Worm (Caenorhabditis elegans) whole organism, mixed stage, embryonic: ENCODE measurements around the gene C16C10.13.

Source experiments
- M03D4.4 ChIP-seq: sonication (generic microtip); optimal IDR thresholded peaks from 2 replicates; lab custom pipeline; 2017; ENCODE audit warnings: mild to moderate bottlenecking, missing genetic modification characterization, missing compliant biosample characterization
- bed-3 ChIP-seq: fragments of 200-800 bp; sonication (Bioruptor generic); optimal IDR thresholded peaks from 3 replicates; lab custom pipeline; 2018; ENCODE audit warnings: mild to moderate bottlenecking, missing genetic modification characterization, moderate library complexity, missing compliant biosample characterization
- blmp-1 ChIP-seq: fragments of 150-350 bp; optimal IDR thresholded peaks from 2 replicates; lab custom pipeline; 2014; ENCODE audit warnings: missing biosample characterization, missing genetic modification characterization
- ceh-39 ChIP-seq: fragments of 150-350 bp; optimal IDR thresholded peaks from 2 replicates; lab custom pipeline; 2014; ENCODE audit warnings: missing biosample characterization, missing genetic modification characterization
- ceh-43 ChIP-seq: fragments of 200-800 bp; sonication (Bioruptor generic); optimal IDR thresholded peaks from 2 replicates; lab custom pipeline; 2018; ENCODE audit warnings: mild to moderate bottlenecking, missing genetic modification characterization, moderate library complexity, missing compliant biosample characterization
- ceh-83 ChIP-seq: fragments of 200-800 bp; sonication (Bioruptor generic); optimal IDR thresholded peaks from 2 replicates; lab custom pipeline; 2018; ENCODE audit warnings: mild to moderate bottlenecking, missing genetic modification characterization, missing compliant biosample characterization
- ces-1 ChIP-seq: fragments of 150-350 bp; optimal IDR thresholded peaks from 2 replicates; lab custom pipeline; 2014; ENCODE audit warnings: missing biosample characterization, missing genetic modification reagents, missing genetic modification characterization
- cnd-1 ChIP-seq: fragments of 200-800 bp; sonication (Bioruptor generic); optimal IDR thresholded peaks from 2 replicates; lab custom pipeline; 2018; ENCODE audit warnings: mild to moderate bottlenecking, missing genetic modification characterization, missing compliant biosample characterization
- drap-1 ChIP-seq: fragments of 200-800 bp; sonication (Bioruptor generic); optimal IDR thresholded peaks from 3 replicates; lab custom pipeline; 2018; ENCODE audit warnings: mild to moderate bottlenecking, missing genetic modification characterization, missing compliant biosample characterization
- elt-1 ChIP-seq: sonication (generic microtip); optimal IDR thresholded peaks from 2 replicates; lab custom pipeline; 2017; ENCODE audit warnings: missing genetic modification characterization, mild to moderate bottlenecking, missing compliant biosample characterization, antibody characterized with exemption, moderate library complexity, borderline replicate concordance; ENCODE audit not compliant: insufficient read depth
- elt-3 ChIP-seq: fragments of 150-350 bp; optimal IDR thresholded peaks from 2 replicates; lab custom pipeline; 2014; ENCODE audit warnings: missing biosample characterization, missing genetic modification characterization
- flh-1 ChIP-seq: fragments of 200-800 bp; sonication (Bioruptor generic); optimal IDR thresholded peaks from 2 replicates; lab custom pipeline; 2018; ENCODE audit warnings: mild to moderate bottlenecking, missing genetic modification characterization, moderate library complexity, missing compliant biosample characterization
- ham-2 ChIP-seq: fragments of 200-800 bp; sonication (Bioruptor generic); optimal IDR thresholded peaks from 2 replicates; lab custom pipeline; 2018; ENCODE audit warnings: mild to moderate bottlenecking, missing genetic modification characterization, missing compliant biosample characterization
- hlh-1 ChIP-seq: fragments of 150-350 bp; optimal IDR thresholded peaks from 2 replicates; lab custom pipeline; 2014; ENCODE audit warnings: missing biosample characterization, missing genetic modification reagents, missing genetic modification characterization
- lin-13 ChIP-seq: fragments of 150-350 bp; optimal IDR thresholded peaks from 2 replicates; lab custom pipeline; 2014; ENCODE audit warnings: missing biosample characterization, missing genetic modification characterization
- lin-32 ChIP-seq: fragments of 200-800 bp; sonication (Bioruptor generic); optimal IDR thresholded peaks from 2 replicates; lab custom pipeline; 2018; ENCODE audit warnings: mild to moderate bottlenecking, missing genetic modification characterization, missing compliant biosample characterization
- lsy-2 ChIP-seq: fragments of 150-350 bp; optimal IDR thresholded peaks from 2 replicates; lab custom pipeline; 2014; ENCODE audit warnings: missing biosample characterization, missing genetic modification characterization
- mab-5 ChIP-seq: fragments of 150-350 bp; optimal IDR thresholded peaks from 2 replicates; lab custom pipeline; 2014; ENCODE audit warnings: missing biosample characterization, missing genetic modification characterization
- mep-1 ChIP-seq: fragments of 150-350 bp; optimal IDR thresholded peaks from 2 replicates; lab custom pipeline; 2017; ENCODE audit warnings: missing biosample characterization, missing genetic modification reagents, missing genetic modification characterization, inconsistent platforms
- mls-2 ChIP-seq: sonication (generic microtip); optimal IDR thresholded peaks from 2 replicates; lab custom pipeline; 2016; ENCODE audit warnings: mild to moderate bottlenecking, missing genetic modification characterization, moderate library complexity, missing compliant biosample characterization
- nhr-12 ChIP-seq: fragments of 150-350 bp; optimal IDR thresholded peaks from 2 replicates; lab custom pipeline; 2014; ENCODE audit warnings: missing biosample characterization, missing genetic modification characterization
- nhr-2 ChIP-seq: fragments of 150-350 bp; optimal IDR thresholded peaks from 2 replicates; lab custom pipeline; 2014; ENCODE audit warnings: missing biosample characterization, missing genetic modification characterization
- nhr-237 ChIP-seq: fragments of 150-350 bp; optimal IDR thresholded peaks from 2 replicates; lab custom pipeline; 2014; ENCODE audit warnings: missing biosample characterization, missing genetic modification characterization
- nhr-28 ChIP-seq: fragments of 150-350 bp; optimal IDR thresholded peaks from 2 replicates; lab custom pipeline; 2014; ENCODE audit warnings: missing biosample characterization, missing genetic modification characterization
- nhr-76 ChIP-seq: sonication (generic microtip); optimal IDR thresholded peaks from 2 replicates; lab custom pipeline; 2017; ENCODE audit warnings: missing biosample characterization, missing genetic modification characterization
- pha-4 ChIP-seq: fragments of 150-350 bp; optimal IDR thresholded peaks from 2 replicates; lab custom pipeline; 2018; ENCODE audit warnings: missing biosample characterization, missing genetic modification reagents, missing genetic modification characterization
- sem-2 ChIP-seq: fragments of 200-800 bp; sonication (Bioruptor generic); optimal IDR thresholded peaks from 2 replicates; lab custom pipeline; 2018; ENCODE audit warnings: mild to moderate bottlenecking, missing genetic modification characterization, missing compliant biosample characterization
- snpc-4 ChIP-seq: fragments of 150-350 bp; optimal IDR thresholded peaks from 2 replicates; lab custom pipeline; 2014; ENCODE audit warnings: missing biosample characterization, missing genetic modification characterization
- sptf-1 ChIP-seq: sonication (generic microtip); optimal IDR thresholded peaks from 2 replicates; lab custom pipeline; 2017; ENCODE audit warnings: mild to moderate bottlenecking, missing genetic modification characterization, moderate library complexity, missing compliant biosample characterization
- tbx-8 ChIP-seq: fragments of 200-800 bp; sonication (Bioruptor generic); optimal IDR thresholded peaks from 2 replicates; lab custom pipeline; 2018; ENCODE audit warnings: mild to moderate bottlenecking, missing genetic modification characterization, moderate library complexity, missing compliant biosample characterization
- unc-120 ChIP-seq: sonication (generic microtip); optimal IDR thresholded peaks from 2 replicates; lab custom pipeline; 2017; ENCODE audit warnings: missing genetic modification characterization, missing compliant biosample characterization; ENCODE audit not compliant: poor library complexity, severe bottlenecking
- unc-39 ChIP-seq: fragments of 150-350 bp; optimal IDR thresholded peaks from 2 replicates; lab custom pipeline; 2014; ENCODE audit warnings: missing biosample characterization, missing genetic modification characterization
- unc-62 ChIP-seq: fragments of 150-350 bp; optimal IDR thresholded peaks from 2 replicates; lab custom pipeline; 2014; ENCODE audit warnings: missing biosample characterization, missing genetic modification reagents, missing genetic modification characterization
- zip-8 ChIP-seq: fragments of 150-350 bp; optimal IDR thresholded peaks from 2 replicates; lab custom pipeline; 2014; ENCODE audit warnings: missing biosample characterization, missing genetic modification characterization
- ztf-11 ChIP-seq: fragments of 150-350 bp; optimal IDR thresholded peaks from 2 replicates; lab custom pipeline; 2014; ENCODE audit warnings: missing biosample characterization, missing genetic modification characterization

C16C10.13 gene

DNA sequence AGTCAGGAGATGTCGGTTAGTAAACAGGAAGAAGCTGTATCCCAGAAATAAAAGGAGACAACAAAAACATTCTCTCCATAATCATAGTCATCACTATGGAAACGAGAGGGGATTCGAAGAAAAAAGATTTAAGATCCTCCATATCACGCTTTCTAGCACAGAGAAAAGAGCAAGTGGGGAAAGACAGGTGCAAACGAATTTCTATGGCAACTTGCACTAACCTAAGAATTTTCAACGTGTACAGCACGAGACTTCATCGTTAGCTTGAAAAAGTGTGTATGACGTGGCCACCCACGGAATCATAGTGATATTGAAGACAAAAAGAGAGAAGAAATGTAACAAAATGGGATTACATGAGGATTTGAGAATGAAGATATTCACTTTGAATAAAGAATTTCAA, 44.6 kb downstream of the C16C10.13 start:
- TF ChIP-seq nhr-237 (tag; lab: Kevin White, UChicago) (no peak), nhr-76 (tag; lab: Kevin White, UChicago) (no peak), ham-2 (GFP tag; lab: Kevin White, UChicago) (no peak), unc-39 (no peak), nhr-2 (tag; lab: Kevin White, UChicago) (no peak), hlh-1 (no peak), lin-13 (tag; lab: Kevin White, UChicago) (no peak), ceh-39 (tag; lab: Kevin White, UChicago) (no peak), cnd-1 (no peak), drap-1 (GFP tag; lab: Kevin White, UChicago) (no peak), tbx-8 (no peak)
- TF ChIP-seq, all 35 proteins: peak for 0

ce11 chrIII:4221527-4221926, 45.3 kb downstream of the C16C10.13 start:
- no peak for TF ChIP-seq hlh-1
- TF ChIP-seq snpc-4 (tag; lab: Kevin White, UChicago) = no peak
- no peak for TF ChIP-seq unc-62 (GFP tag; lab: Kevin White, UChicago)
- TF ChIP-seq lin-32 (GFP tag; lab: Kevin White, UChicago) = no peak

DNA sequence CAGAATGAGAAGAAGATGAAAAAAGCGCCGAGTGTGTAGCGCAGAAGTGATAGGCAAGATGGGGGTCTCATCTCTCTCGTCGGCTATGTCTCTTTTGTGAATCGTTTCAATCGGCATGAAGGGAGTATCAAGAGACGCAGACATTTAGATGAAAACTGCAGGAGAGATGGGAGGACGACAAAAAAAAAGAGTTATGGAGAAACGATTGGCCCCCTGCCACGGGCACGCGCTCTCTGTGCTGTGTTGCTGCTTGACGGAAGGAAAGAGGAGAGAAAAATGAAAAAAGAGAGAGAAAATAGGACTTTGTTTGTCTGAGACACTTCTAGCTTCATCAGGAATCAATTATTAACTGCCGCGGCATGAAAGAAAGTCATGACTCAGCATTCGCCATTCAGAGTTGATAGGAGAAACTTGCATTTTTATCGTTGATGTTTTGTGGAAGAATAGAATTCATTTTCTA, 47.5 kb downstream of the C16C10.13 start:
- TF ChIP-seq nhr-2 (tag; lab: Kevin White, UChicago) (no peak), nhr-76 (tag; lab: Kevin White, UChicago) (no peak), mls-2 (tag; lab: Kevin White, UChicago) (peak; percentile 61), unc-62 (GFP tag; lab: Kevin White, UChicago) (peak; percentile 92), lin-13 (tag; lab: Kevin White, UChicago) (no peak), cnd-1 (no peak), bed-3 (no peak), unc-120 (peak; percentile 94), ceh-39 (tag; lab: Kevin White, UChicago) (no peak), ceh-43 (no peak), pha-4 (peak; percentile 9), unc-39 (no peak), M03D4.4 (tag; lab: Kevin White, UChicago) (peak; percentile 19), tbx-8 (peak; percentile 24), sptf-1 (tag; lab: Kevin White, UChicago) (peak; percentile 41), ham-2 (GFP tag; lab: Kevin White, UChicago) (peak; percentile 71), blmp-1 (no peak), ceh-83 (GFP tag; lab: Kevin White, UChicago) (no peak), sem-2 (GFP tag; lab: Kevin White, UChicago) (no peak), mep-1 (tag; lab: Kevin White, UChicago) (peak; percentile 87), elt-1 (tag; lab: Kevin White, UChicago) (no peak), flh-1 (no peak), snpc-4 (tag; lab: Kevin White, UChicago) (no peak), lsy-2 (peak; percentile 42), elt-3 (tag; lab: Kevin White, UChicago) (no peak), ces-1 (peak; percentile 83), lin-32 (GFP tag; lab: Kevin White, UChicago) (no peak), zip-8 (no peak), ztf-11 (tag; lab: Kevin White, UChicago) (no peak), mab-5 (tag; lab: Kevin White, UChicago) (no peak), drap-1 (GFP tag; lab: Kevin White, UChicago) (peak; percentile 26), nhr-28 (tag; lab: Kevin White, UChicago) (no peak), hlh-1 (peak; percentile 68), nhr-237 (tag; lab: Kevin White, UChicago) (peak; percentile 67), nhr-12 (no peak)

- TF ChIP-seq unc-62 (GFP tag; lab: Kevin White, UChicago) = no peak
- no peak for TF ChIP-seq lin-32 (GFP tag; lab: Kevin White, UChicago)
- no peak for TF ChIP-seq blmp-1
- no peak for TF ChIP-seq M03D4.4 (tag; lab: Kevin White, UChicago)
- no peak for TF ChIP-seq mep-1 (tag; lab: Kevin White, UChicago)
- no peak for TF ChIP-seq sptf-1 (tag; lab: Kevin White, UChicago)
- TF ChIP-seq cnd-1 = no peak
- TF ChIP-seq bed-3 = no peak
- no peak for TF ChIP-seq nhr-237 (tag; lab: Kevin White, UChicago)
- no peak for TF ChIP-seq nhr-2 (tag; lab: Kevin White, UChicago)
Observed at ce11 chrIII:4224722-4225121, 48.5 kb downstream of the C16C10.13 start.
